Worm (Caenorhabditis elegans) whole organism, young adult: ENCODE measurements around the gene gpch-1.

Experiments used
- B0035.1 ChIP-seq: sonication (generic microtip); optimal IDR thresholded peaks from 2 replicates; lab custom pipeline; 2016; ENCODE audit warnings: missing genetic modification characterization, mild to moderate bottlenecking, missing compliant biosample characterization, missing genotype, missing genetic modification reagents
- D2030.7 ChIP-seq: fragments of 200-800 bp; sonication (Bioruptor generic); IDR thresholded peaks from 2 replicates; pipeline ENCODE4 v1.3.6; 2022; ENCODE audit warnings: missing genetic modification reagents, missing genetic modification characterization, missing compliant biosample characterization
- F22D6.2 ChIP-seq: sonication (generic microtip); optimal IDR thresholded peaks from 2 replicates; lab custom pipeline; 2016; ENCODE audit warnings: mild to moderate bottlenecking, missing genetic modification characterization, missing compliant biosample characterization
- F23B12.7 ChIP-seq: sonication (generic microtip); optimal IDR thresholded peaks from 2 replicates; lab custom pipeline; 2017; ENCODE audit warnings: missing genetic modification characterization, mild to moderate bottlenecking, missing compliant biosample characterization, antibody characterized with exemption, moderate library complexity; ENCODE audit not compliant: insufficient read depth
- F37B4.10 ChIP-seq: fragments of 200-800 bp; sonication (Bioruptor generic); IDR thresholded peaks from 2 replicates; pipeline ENCODE4 v1.3.6; 2022; ENCODE audit warnings: missing genetic modification characterization, missing compliant biosample characterization
- F49E8.2 ChIP-seq: sonication (generic microtip); optimal IDR thresholded peaks from 3 replicates; lab custom pipeline; 2017; ENCODE audit warnings: missing genetic modification characterization, mild to moderate bottlenecking, missing compliant biosample characterization, antibody characterized with exemption, moderate library complexity; ENCODE audit not compliant: insufficient read depth
- Y53F4B.3 ChIP-seq: fragments of 200-800 bp; sonication (Bioruptor generic); IDR thresholded peaks from 2 replicates; pipeline ENCODE4 v1.3.6; 2022; ENCODE audit warnings: missing genetic modification reagents, missing genetic modification characterization, missing compliant biosample characterization
- Y56A3A.18 ChIP-seq: fragments of 200-800 bp; sonication (Bioruptor generic); IDR thresholded peaks from 2 replicates; pipeline ENCODE4 v1.3.6; 2022; ENCODE audit warnings: missing genetic modification reagents, missing genetic modification characterization, missing compliant biosample characterization
- Y67H2A.10 ChIP-seq: fragments of 200-800 bp; sonication (Bioruptor generic); conservative IDR thresholded peaks from 2 replicates; pipeline ENCODE4 v1.3.6; 2022; ENCODE audit warnings: missing genetic modification reagents, missing genetic modification characterization, missing compliant biosample characterization
- Y95B8A.8 ChIP-seq: fragments of 200-800 bp; sonication (Bioruptor generic); IDR thresholded peaks from 2 replicates; pipeline ENCODE4 v1.3.6; 2022; ENCODE audit warnings: missing genetic modification reagents, missing genetic modification characterization, missing compliant biosample characterization
- akir-1 ChIP-seq: fragments of 200-800 bp; sonication (Bioruptor generic); optimal IDR thresholded peaks from 2 replicates; lab custom pipeline; 2018; ENCODE audit warnings: mild to moderate bottlenecking, missing genetic modification characterization, moderate library complexity, missing compliant biosample characterization
- aptf-2 ChIP-seq: fragments of 200-800 bp; sonication (Bioruptor generic); conservative IDR thresholded peaks from 2 replicates; pipeline ENCODE4 v1.3.6; 2022; ENCODE audit warnings: missing genetic modification reagents, missing genetic modification characterization, missing compliant biosample characterization
- aptf-3 ChIP-seq: fragments of 200-800 bp; sonication (Bioruptor generic); IDR thresholded peaks from 2 replicates; pipeline ENCODE4 v1.3.6; 2022; ENCODE audit warnings: missing genetic modification characterization, missing compliant biosample characterization
- athp-1 ChIP-seq: sonication (generic microtip); optimal IDR thresholded peaks from 2 replicates; lab custom pipeline; 2017; ENCODE audit warnings: mild to moderate bottlenecking, missing genetic modification characterization, missing compliant biosample characterization
- attf-6 ChIP-seq: fragments of 200-800 bp; sonication (Bioruptor generic); IDR thresholded peaks from 2 replicates; pipeline ENCODE4 v1.3.6; 2022; ENCODE audit warnings: missing genetic modification reagents, missing genetic modification characterization, missing compliant biosample characterization
- bed-1 ChIP-seq: fragments of 200-800 bp; sonication (Bioruptor generic); IDR thresholded peaks from 2 replicates; pipeline ENCODE4 v1.3.6; 2022; ENCODE audit warnings: missing genetic modification reagents, missing genetic modification characterization, missing compliant biosample characterization
- bed-2 ChIP-seq: fragments of 200-800 bp; sonication (Bioruptor generic); IDR thresholded peaks from 2 replicates; pipeline ENCODE4 v1.3.6; 2022; ENCODE audit warnings: missing genetic modification reagents, missing genetic modification characterization, missing compliant biosample characterization
- cebp-1 ChIP-seq, 2 experiments: fragments of 200-800 bp in 1 of 2; sonication (Bioruptor generic) in 1 of 2; sonication (generic microtip) in 1 of 2; IDR thresholded peaks in 1 of 2; optimal IDR thresholded peaks in 1 of 2; 2 replicates each; pipeline versions ENCODE4 v1.3.6 to Lab custom; 2017 to 2022; ENCODE audit warnings: missing compliant biosample characterization in 2 of 2, missing genetic modification characterization in 2 of 2, mild to moderate bottlenecking in 1 of 2, missing genetic modification reagents in 1 of 2, moderate library complexity in 1 of 2
- ceh-27 ChIP-seq: fragments of 200-800 bp; sonication (Bioruptor generic); optimal IDR thresholded peaks from 2 replicates; lab custom pipeline; 2018; ENCODE audit warnings: mild to moderate bottlenecking, missing genetic modification characterization, moderate library complexity, missing compliant biosample characterization
- ceh-58 ChIP-seq: fragments of 200-800 bp; sonication (Bioruptor generic); IDR thresholded peaks from 2 replicates; pipeline ENCODE4 v1.3.6; 2022; ENCODE audit warnings: missing genetic modification characterization, missing compliant biosample characterization
- ceh-79 ChIP-seq: sonication (generic microtip); optimal IDR thresholded peaks from 2 replicates; lab custom pipeline; 2017; ENCODE audit warnings: mild to moderate bottlenecking, missing genetic modification characterization, missing compliant biosample characterization
- dox-1 ChIP-seq: fragments of 200-800 bp; sonication (Bioruptor generic); IDR thresholded peaks from 2 replicates; pipeline ENCODE4 v1.3.6; 2022; ENCODE audit warnings: missing genetic modification reagents, missing genetic modification characterization, missing compliant biosample characterization
- efl-1 ChIP-seq: fragments of 150-350 bp; optimal IDR thresholded peaks from 2 replicates; lab custom pipeline; 2014; ENCODE audit warnings: missing biosample characterization, missing genetic modification reagents, missing genetic modification characterization
- him-1 ChIP-seq: sonication (generic microtip); optimal IDR thresholded peaks from 2 replicates; lab custom pipeline; 2016; ENCODE audit warnings: missing genotype, missing genetic modification reagents, missing genetic modification characterization, missing compliant biosample characterization
- hlh-26 ChIP-seq: fragments of 200-800 bp; sonication (Bioruptor generic); conservative IDR thresholded peaks from 2 replicates; pipeline ENCODE4 v1.3.6; 2022; ENCODE audit warnings: missing genetic modification reagents, missing genetic modification characterization, missing compliant biosample characterization
- hmg-1.2 ChIP-seq: fragments of 200-800 bp; sonication (Bioruptor generic); IDR thresholded peaks from 2 replicates; pipeline ENCODE4 v1.3.6; 2022; ENCODE audit warnings: missing genetic modification reagents, missing genetic modification characterization, missing compliant biosample characterization
- hrde-1 ChIP-seq: sonication (generic microtip); optimal IDR thresholded peaks from 2 replicates; lab custom pipeline; 2016; ENCODE audit warnings: missing genetic modification characterization, mild to moderate bottlenecking, missing compliant biosample characterization, moderate library complexity, missing genotype, missing genetic modification reagents, borderline replicate concordance
- lin-35 ChIP-seq, 3 experiments: fragments of 150-350 bp in 2 of 3; sonication (generic microtip) in 1 of 3; optimal IDR thresholded peaks; 2 replicates each; lab custom pipeline; 2014 to 2018; ENCODE audit warnings: missing biosample characterization in 3 of 3, missing genetic modification characterization in 3 of 3, missing genetic modification reagents in 3 of 3
- mxl-1 ChIP-seq: sonication (generic microtip); optimal IDR thresholded peaks from 2 replicates; lab custom pipeline; 2016; ENCODE audit warnings: missing genetic modification characterization, missing compliant biosample characterization
- nfya-2 ChIP-seq: fragments of 200-800 bp; sonication (Bioruptor generic); IDR thresholded peaks from 2 replicates; pipeline ENCODE4 v1.3.6; 2022; ENCODE audit warnings: missing genetic modification reagents, missing genetic modification characterization, missing compliant biosample characterization
- nhr-179 ChIP-seq: sonication (generic microtip); optimal IDR thresholded peaks from 2 replicates; lab custom pipeline; 2016; ENCODE audit warnings: mild to moderate bottlenecking, missing genetic modification characterization, missing compliant biosample characterization
- repo-1 ChIP-seq: sonication (generic microtip); optimal IDR thresholded peaks from 2 replicates; lab custom pipeline; 2017; ENCODE audit warnings: mild to moderate bottlenecking, missing genetic modification characterization, missing compliant biosample characterization
- sea-2 ChIP-seq: fragments of 200-800 bp; sonication (Bioruptor generic); IDR thresholded peaks from 2 replicates; pipeline ENCODE4 v1.3.6; 2022; ENCODE audit warnings: missing genetic modification characterization, missing compliant biosample characterization
- snpc-3.4 ChIP-seq: sonication (generic microtip); optimal IDR thresholded peaks from 2 replicates; lab custom pipeline; 2017; ENCODE audit warnings: missing genetic modification characterization, mild to moderate bottlenecking, missing compliant biosample characterization, antibody characterized with exemption, moderate library complexity, missing genotype, missing genetic modification reagents
- tbp1 ChIP-seq: fragments of 200-800 bp; sonication (Bioruptor generic); optimal IDR thresholded peaks from 2 replicates; lab custom pipeline; 2018; ENCODE audit warnings: mild to moderate bottlenecking, missing genetic modification characterization, missing compliant biosample characterization
- unc-130 ChIP-seq: sonication (generic microtip); optimal IDR thresholded peaks from 2 replicates; lab custom pipeline; 2016; ENCODE audit warnings: missing genetic modification reagents, missing genetic modification characterization, missing compliant biosample characterization
- ztf-26 ChIP-seq: sonication (generic microtip); optimal IDR thresholded peaks from 2 replicates; lab custom pipeline; 2017; ENCODE audit warnings: missing genetic modification characterization, missing compliant biosample characterization

Gene gpch-1

ce11 chrIII:4434294-4434781, 26.0 kb downstream of the gpch-1 start, which contains the start of gene C28A5.1 (continued):
- no peak for TF ChIP-seq aptf-2 (GFP tag; lab: Robert Waterston, UW)
- peak in 1 of 3 experiments; percentile 41 for TF ChIP-seq lin-35 (GFP tag; optimal IDR thresholded peaks at IDR 0.05; lab: Kevin White, UChicago)
- TF ChIP-seq hrde-1 (tag; lab: Kevin White, UChicago) = peak; percentile 67
- TF ChIP-seq hmg-1.2 = peak; percentile 26; the same call in 1 of the 2 replicates
- no peak for TF ChIP-seq ceh-27
- no peak for TF ChIP-seq Y67H2A.10 (GFP tag; lab: Robert Waterston, UW)
- no peak for TF ChIP-seq cebp-1 (GFP tag; IDR thresholded peaks at IDR 0.05; lab: Robert Waterston, UW)
- TF ChIP-seq cebp-1 (tag; optimal IDR thresholded peaks at IDR 0.05; lab: Kevin White, UChicago) = no peak
- TF ChIP-seq snpc-3.4 = peak; percentile 90
- no peak for TF ChIP-seq B0035.1 (tag; lab: Kevin White, UChicago)
- TF ChIP-seq efl-1 (GFP tag; lab: Kevin White, UChicago) = peak; percentile 81
- peak; percentile 79 for TF ChIP-seq dox-1 (GFP tag; lab: Robert Waterston, UW)
- no peak for TF ChIP-seq athp-1 (tag; lab: Kevin White, UChicago)
- TF ChIP-seq bed-2 (GFP tag; lab: Robert Waterston, UW) = no peak
- TF ChIP-seq Y95B8A.8 = 0 out of 2 replicates have a peak, but pooled peaks have one; percentile 63
- TF ChIP-seq F23B12.7 = peak; percentile 65
- peak; percentile 68 for TF ChIP-seq F49E8.2
- no peak for TF ChIP-seq Y53F4B.3 (GFP tag; lab: Robert Waterston, UW)
- TF ChIP-seq D2030.7 (GFP tag; lab: Robert Waterston, UW) = peak; percentile 91
- peak; percentile 86 for TF ChIP-seq him-1 (tag; lab: Kevin White, UChicago)

DNA sequence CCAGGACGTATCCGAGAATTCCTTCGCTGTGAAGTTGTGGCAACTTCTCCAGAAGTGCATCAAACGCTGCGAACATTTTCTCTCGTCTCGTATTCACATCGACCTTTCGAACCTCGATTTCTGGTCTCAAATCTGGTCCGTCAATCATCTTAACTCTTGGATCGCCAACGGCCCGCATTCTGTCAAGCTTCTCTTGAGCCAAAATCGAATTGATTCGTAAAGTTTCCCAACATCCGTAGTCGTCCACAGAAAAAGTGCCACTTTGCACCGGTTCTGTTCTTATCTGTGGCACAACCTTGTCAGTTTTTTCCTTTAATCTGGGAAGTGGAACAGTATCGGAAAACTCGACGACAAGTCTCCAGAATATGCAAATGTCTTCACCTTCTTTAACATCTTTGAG, 26.9 kb downstream of the gpch-1 start:
- no peak for TF ChIP-seq ztf-26 (tag; lab: Kevin White, UChicago)
- TF ChIP-seq F37B4.10 (GFP tag; lab: Robert Waterston, UW) = 0 out of 2 replicates have a peak, but pooled peaks have one; percentile 75
- 0 out of 2 replicates have a peak, but pooled peaks have one; percentile 59 for TF ChIP-seq ceh-58 (GFP tag; lab: Robert Waterston, UW)
- no peak for TF ChIP-seq repo-1 (tag; lab: Kevin White, UChicago)
- 0 out of 2 replicates have a peak, but pooled peaks have one; percentile 18 for TF ChIP-seq nfya-2 (GFP tag; lab: Robert Waterston, UW)
- TF ChIP-seq snpc-3.4 = no peak
- no peak for TF ChIP-seq hlh-26
- TF ChIP-seq bed-1 (GFP tag; lab: Robert Waterston, UW) = no peak
- no peak for TF ChIP-seq F22D6.2
- TF ChIP-seq attf-6 (GFP tag; lab: Robert Waterston, UW) = no peak
- TF ChIP-seq sea-2 (GFP tag; lab: Robert Waterston, UW) = no peak
- no peak for TF ChIP-seq ceh-79 (tag; lab: Kevin White, UChicago)
- TF ChIP-seq tbp1 = no peak
- no peak for TF ChIP-seq akir-1 (GFP tag; lab: Kevin White, UChicago)
- no peak for TF ChIP-seq nhr-179 (tag; lab: Kevin White, UChicago)
- TF ChIP-seq aptf-3 = peak; percentile 81; the same call in 1 of the 2 replicates
- no peak for TF ChIP-seq F49E8.2
- no peak for TF ChIP-seq unc-130 (GFP tag; lab: Kevin White, UChicago)
- no peak for TF ChIP-seq mxl-1 (tag; lab: Kevin White, UChicago)
- TF ChIP-seq Y56A3A.18 (GFP tag; lab: Robert Waterston, UW) = no peak
